Fruit fly (Drosophila melanogaster) whole organism: ENCODE measurements around the gene CG9330.

Experiments
- CG8478 ChIP-seq: fragments of >200 bp; optimal IDR thresholded peaks from 2 replicates; lab custom pipeline; 2018; ENCODE audit warnings: inconsistent platforms
- Dll ChIP-seq: fragments of >200 bp; optimal IDR thresholded peaks from 2 replicates; lab custom pipeline; 2017
- EcR ChIP-seq, 2 experiments: fragments of >200 bp; optimal IDR thresholded peaks; 2 replicates each; lab custom pipeline; 2017; ENCODE audit warnings: missing biosample characterization in 2 of 2, missing genetic modification characterization in 2 of 2, missing genetic modification reagents in 2 of 2
- pan ChIP-seq: fragments of >200 bp; optimal IDR thresholded peaks from 2 replicates; lab custom pipeline; 2017
- psq ChIP-seq: fragments of >200 bp; optimal IDR thresholded peaks from 2 replicates; lab custom pipeline; 2017
- usp ChIP-seq: fragments of >200 bp; optimal IDR thresholded peaks from 2 replicates; lab custom pipeline; 2017; ENCODE audit warnings: missing biosample characterization, missing genetic modification characterization, mixed read lengths

DNA sequence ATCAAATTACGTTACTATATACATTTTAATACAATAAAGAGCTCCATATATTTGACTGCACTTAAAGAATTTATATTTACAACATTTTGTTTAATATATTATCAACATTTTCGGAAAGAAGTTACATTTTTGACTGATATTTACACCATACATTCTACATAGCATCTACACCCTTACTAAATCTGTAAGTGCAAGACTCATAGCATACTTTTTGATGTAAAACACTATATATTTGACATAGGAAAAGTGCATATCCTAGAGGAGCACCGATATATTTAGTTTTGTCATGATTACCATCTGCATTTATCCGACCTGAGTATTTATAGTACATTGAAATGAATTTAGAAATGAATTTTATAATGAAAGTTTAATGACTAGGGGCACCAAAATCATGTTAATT lies 17.1 kb upstream of the CG9330 start:
- TF ChIP-seq Dll (lab: Kevin White, UChicago) (no peak), usp (GFP tag; lab: Kevin White, UChicago) (no peak), CG8478 (lab: Kevin White, UChicago) (no peak), pan (lab: Kevin White, UChicago) (no peak), EcR (GFP tag; optimal IDR thresholded peaks at IDR 0.05; lab: Kevin White, UChicago) (no peak), psq (lab: Kevin White, UChicago) (no peak)
